Fruit fly (Drosophila melanogaster) whole organism, embryonic: ENCODE measurements around the gene pnt.

Experiments used
- Atf3 ChIP-seq: fragments of 200-800 bp; sonication (Bioruptor generic); optimal IDR thresholded peaks from 3 replicates; lab custom pipeline; 2016; ENCODE audit warnings: missing biosample characterization, missing genetic modification characterization
- CG10321 ChIP-seq: fragments of 200-800 bp; sonication (Bioruptor generic); IDR thresholded peaks from 2 replicates; pipeline ENCODE4 v1.3.6; 2022; ENCODE audit warnings: missing biosample characterization, missing genetic modification characterization
- CG12155 ChIP-seq: fragments of 200-800 bp; sonication (Bioruptor generic); optimal IDR thresholded peaks from 3 replicates; lab custom pipeline; 2016; ENCODE audit warnings: missing biosample characterization, missing genetic modification characterization
- CG13296 ChIP-seq: fragments of 200-800 bp; sonication (Bioruptor generic); optimal IDR thresholded peaks from 3 replicates; lab custom pipeline; 2018; ENCODE audit warnings: missing biosample characterization, mild to moderate bottlenecking, missing genetic modification characterization
- CG13894 ChIP-seq: fragments of 200-800 bp; sonication (Bioruptor generic); optimal IDR thresholded peaks from 3 replicates; lab custom pipeline; 2018; ENCODE audit warnings: missing biosample characterization, mild to moderate bottlenecking, missing genetic modification characterization, moderate library complexity
- CG15269 ChIP-seq: fragments of 200-800 bp; sonication (Bioruptor generic); optimal IDR thresholded peaks from 2 replicates; lab custom pipeline; 2018; ENCODE audit warnings: missing biosample characterization, mild to moderate bottlenecking, missing genetic modification characterization, moderate library complexity
- CG1529 ChIP-seq: fragments of 200-800 bp; sonication (Bioruptor generic); optimal IDR thresholded peaks from 3 replicates; lab custom pipeline; 2018; ENCODE audit warnings: missing biosample characterization, missing genetic modification characterization
- CG1603 ChIP-seq: fragments of 200-800 bp; sonication (Bioruptor generic); optimal IDR thresholded peaks from 2 replicates; lab custom pipeline; 2019; ENCODE audit warnings: missing biosample characterization, mild to moderate bottlenecking, missing genetic modification characterization, moderate library complexity
- CG16813 ChIP-seq: fragments of 200-800 bp; sonication (Bioruptor generic); IDR thresholded peaks from 3 replicates; pipeline ENCODE4 v1.3.6; 2022; ENCODE audit warnings: missing biosample characterization, missing genetic modification characterization; ENCODE audit not compliant: partially characterized antibody
- CG17385 ChIP-seq: fragments of 200-800 bp; sonication (Bioruptor generic); optimal IDR thresholded peaks from 3 replicates; lab custom pipeline; 2018; ENCODE audit warnings: missing biosample characterization, mild to moderate bottlenecking, missing genetic modification characterization
- CG18262 ChIP-seq: fragments of 200-800 bp; optimal IDR thresholded peaks from 3 replicates; lab custom pipeline; 2019; ENCODE audit warnings: missing biosample characterization, mild to moderate bottlenecking, missing genetic modification characterization, moderate library complexity
- CG18619 ChIP-seq: fragments of 200-800 bp; sonication (Bioruptor generic); optimal IDR thresholded peaks from 3 replicates; lab custom pipeline; 2017; ENCODE audit warnings: missing biosample characterization, mild to moderate bottlenecking, missing genetic modification characterization
- CG2199 ChIP-seq: fragments of 200-800 bp; sonication (Bioruptor generic); IDR thresholded peaks from 3 replicates; pipeline ENCODE4 v1.3.6; 2022; ENCODE audit warnings: missing biosample characterization, missing genetic modification characterization
- CG2712 ChIP-seq: fragments of 200-800 bp; optimal IDR thresholded peaks from 3 replicates; lab custom pipeline; 2019; ENCODE audit warnings: missing biosample characterization, mild to moderate bottlenecking, missing genetic modification characterization, moderate library complexity
- CG2889 ChIP-seq: fragments of 200-800 bp; sonication (Bioruptor generic); IDR thresholded peaks from 3 replicates; pipeline ENCODE4 v1.3.6; 2022; ENCODE audit warnings: missing biosample characterization, missing genetic modification characterization
- CG34376 ChIP-seq: fragments of 200-800 bp; sonication (Bioruptor generic); optimal IDR thresholded peaks from 2 replicates; lab custom pipeline; 2018; ENCODE audit warnings: missing biosample characterization, mild to moderate bottlenecking, missing genetic modification characterization
- CG3726 ChIP-seq: fragments of 200-800 bp; sonication (Bioruptor generic); IDR thresholded peaks from 3 replicates; pipeline ENCODE4, ENCODE4 v1.3.6; 2022; ENCODE audit warnings: missing biosample characterization, missing genetic modification characterization
- CG4707 ChIP-seq: fragments of 200-800 bp; sonication (Bioruptor generic); optimal IDR thresholded peaks from 2 replicates; lab custom pipeline; 2018; ENCODE audit warnings: missing biosample characterization, mild to moderate bottlenecking, missing genetic modification characterization, moderate library complexity
- CHES-1-like ChIP-seq: fragments of 200-800 bp; sonication (Bioruptor generic); optimal IDR thresholded peaks from 2 replicates; lab custom pipeline; 2016; ENCODE audit warnings: missing biosample characterization, missing genetic modification characterization
- Camta ChIP-seq: fragments of 200-800 bp; sonication (Bioruptor generic); optimal IDR thresholded peaks from 2 replicates; lab custom pipeline; 2016; ENCODE audit warnings: missing biosample characterization, missing genetic modification characterization
- CkIIα-i1 ChIP-seq: fragments of 200-800 bp; sonication (Bioruptor generic); IDR thresholded peaks from 2 replicates; pipeline ENCODE4 v1.3.6; 2022; ENCODE audit warnings: missing biosample characterization, missing genetic modification characterization
- Dip2 ChIP-seq: fragments of 200-800 bp; sonication (Bioruptor generic); IDR thresholded peaks from 2 replicates; pipeline ENCODE4 v1.3.6; 2022; ENCODE audit warnings: missing biosample characterization, missing genetic modification characterization
- ERR ChIP-seq: fragments of 200-800 bp; sonication (Bioruptor generic); optimal IDR thresholded peaks from 2 replicates; lab custom pipeline; 2016; ENCODE audit warnings: missing biosample characterization, missing genetic modification characterization
- GATAe ChIP-seq: fragments of 200-800 bp; sonication (Bioruptor generic); conservative IDR thresholded peaks from 2 replicates; pipeline ENCODE4 v1.3.6; 2022; ENCODE audit warnings: missing biosample characterization, missing genetic modification characterization
- HLH3B ChIP-seq: fragments of 200-800 bp; sonication (Bioruptor generic); IDR thresholded peaks from 2 replicates; pipeline ENCODE4 v1.3.6; 2022; ENCODE audit warnings: missing biosample characterization, missing genetic modification characterization
- HLH54F ChIP-seq: fragments of 200-800 bp; sonication (Bioruptor generic); optimal IDR thresholded peaks from 3 replicates; lab custom pipeline; 2016; ENCODE audit warnings: missing biosample characterization, missing genetic modification characterization
- Hr51 ChIP-seq, 2 experiments: fragments of 200-800 bp; sonication (Bioruptor generic); optimal IDR thresholded peaks; 2 replicates in 1 of 2; 3 replicates in 1 of 2; lab custom pipeline; 2016 to 2018; ENCODE audit warnings: missing biosample characterization in 2 of 2, missing genetic modification characterization in 2 of 2, mild to moderate bottlenecking in 1 of 2, moderate library complexity in 1 of 2
- Hr78 ChIP-seq, 2 experiments: fragments of 200-800 bp in 1 of 2; fragments of >200 bp in 1 of 2; sonication (Bioruptor generic) in 1 of 2; optimal IDR thresholded peaks; 2 replicates each; lab custom pipeline; 2017 to 2019; ENCODE audit warnings: missing biosample characterization in 2 of 2, missing genetic modification characterization in 2 of 2, mild to moderate bottlenecking in 1 of 2, moderate library complexity in 1 of 2
- Meics ChIP-seq: fragments of 200-800 bp; sonication (Bioruptor generic); optimal IDR thresholded peaks from 2 replicates; lab custom pipeline; 2017; ENCODE audit warnings: missing biosample characterization, mild to moderate bottlenecking, missing genetic modification characterization
- NK7.1 ChIP-seq: fragments of 200-800 bp; sonication (Bioruptor generic); optimal IDR thresholded peaks from 3 replicates; lab custom pipeline; 2016; ENCODE audit warnings: missing biosample characterization, missing genetic modification characterization
- Nf-YC ChIP-seq: fragments of 200-800 bp; optimal IDR thresholded peaks from 3 replicates; lab custom pipeline; 2019; ENCODE audit warnings: missing biosample characterization, mild to moderate bottlenecking, missing genetic modification characterization, moderate library complexity
- PHDP ChIP-seq: fragments of 200-800 bp; sonication (Bioruptor generic); optimal IDR thresholded peaks from 3 replicates; lab custom pipeline; 2018; ENCODE audit warnings: missing biosample characterization, mild to moderate bottlenecking, missing genetic modification characterization, moderate library complexity
- Side ChIP-seq: fragments of 200-800 bp; sonication (Bioruptor generic); optimal IDR thresholded peaks from 2 replicates; lab custom pipeline; 2016; ENCODE audit warnings: missing biosample characterization, missing genetic modification characterization
- Sry-β ChIP-seq: fragments of 200-800 bp; sonication (Bioruptor generic); optimal IDR thresholded peaks from 2 replicates; lab custom pipeline; 2018; ENCODE audit warnings: missing biosample characterization, mild to moderate bottlenecking, missing genetic modification characterization, moderate library complexity
- Tbp ChIP-seq: fragments of >200 bp; optimal IDR thresholded peaks from 2 replicates; lab custom pipeline; 2018; ENCODE audit warnings: missing biosample characterization, missing genetic modification characterization
- bcd ChIP-seq: fragments of 200-800 bp; sonication (Bioruptor generic); optimal IDR thresholded peaks from 2 replicates; lab custom pipeline; 2017; ENCODE audit warnings: missing biosample characterization, mild to moderate bottlenecking, missing genetic modification characterization
- bowl ChIP-seq: fragments of 200-800 bp; sonication (Bioruptor generic); IDR thresholded peaks from 2 replicates; pipeline ENCODE4 v1.3.6; 2022; ENCODE audit warnings: missing biosample characterization, missing genetic modification characterization
- croc ChIP-seq: fragments of 200-800 bp; sonication (Bioruptor generic); conservative IDR thresholded peaks from 3 replicates; pipeline ENCODE4 v1.3.6; 2022; ENCODE audit warnings: missing biosample characterization, missing genetic modification characterization
- crol ChIP-seq: fragments of 200-800 bp; sonication (Bioruptor generic); IDR thresholded peaks from 2 replicates; pipeline ENCODE4 v1.3.6; 2022; ENCODE audit warnings: missing biosample characterization, missing genetic modification characterization
- grau ChIP-seq: fragments of 200-800 bp; optimal IDR thresholded peaks from 3 replicates; lab custom pipeline; 2019; ENCODE audit warnings: missing biosample characterization, mild to moderate bottlenecking, missing genetic modification characterization, moderate library complexity
- ham ChIP-seq: fragments of 200-800 bp; sonication (Bioruptor generic); IDR thresholded peaks from 2 replicates; pipeline ENCODE4 v1.3.6; 2022; ENCODE audit warnings: missing biosample characterization, missing genetic modification characterization
- mam ChIP-seq: fragments of 200-800 bp; sonication (Bioruptor generic); optimal IDR thresholded peaks from 3 replicates; lab custom pipeline; 2016; ENCODE audit warnings: missing biosample characterization, missing genetic modification characterization
- oc ChIP-seq: fragments of 200-800 bp; sonication (Bioruptor generic); optimal IDR thresholded peaks from 2 replicates; lab custom pipeline; 2018; ENCODE audit warnings: missing biosample characterization, mild to moderate bottlenecking, missing genetic modification characterization, moderate library complexity
- schlank ChIP-seq: fragments of 200-800 bp; sonication (Bioruptor generic); optimal IDR thresholded peaks from 2 replicates; lab custom pipeline; 2018; ENCODE audit warnings: missing biosample characterization, mild to moderate bottlenecking, missing genetic modification characterization
- scrt ChIP-seq: fragments of 200-800 bp; sonication (Bioruptor generic); optimal IDR thresholded peaks from 2 replicates; lab custom pipeline; 2018; ENCODE audit warnings: missing biosample characterization, mild to moderate bottlenecking, missing genetic modification characterization, moderate library complexity
- sd ChIP-seq: fragments of 200-800 bp; sonication (Bioruptor generic); optimal IDR thresholded peaks from 3 replicates; lab custom pipeline; 2018; ENCODE audit warnings: missing biosample characterization, mild to moderate bottlenecking, missing genetic modification characterization, moderate library complexity
- sens-2 ChIP-seq: fragments of 200-800 bp; sonication (Bioruptor generic); IDR thresholded peaks from 2 replicates; pipeline ENCODE4 v1.3.6; 2022; ENCODE audit warnings: missing biosample characterization, missing genetic modification characterization
- seq ChIP-seq: fragments of 200-800 bp; sonication (Bioruptor generic); IDR thresholded peaks from 2 replicates; pipeline ENCODE4 v1.3.6; 2022; ENCODE audit warnings: missing biosample characterization, missing genetic modification characterization
- trem ChIP-seq: fragments of 200-800 bp; optimal IDR thresholded peaks from 3 replicates; lab custom pipeline; 2019; ENCODE audit warnings: missing biosample characterization, mild to moderate bottlenecking, missing genetic modification characterization, moderate library complexity
- trh ChIP-seq: fragments of 200-800 bp; sonication (Bioruptor generic); optimal IDR thresholded peaks from 2 replicates; lab custom pipeline; 2016; ENCODE audit warnings: missing biosample characterization, missing genetic modification characterization
- wdn ChIP-seq: fragments of 200-800 bp; sonication (Bioruptor generic); IDR thresholded peaks from 2 replicates; pipeline ENCODE4 v1.3.6; 2022; ENCODE audit warnings: missing biosample characterization, missing genetic modification characterization

pnt gene

DNA sequence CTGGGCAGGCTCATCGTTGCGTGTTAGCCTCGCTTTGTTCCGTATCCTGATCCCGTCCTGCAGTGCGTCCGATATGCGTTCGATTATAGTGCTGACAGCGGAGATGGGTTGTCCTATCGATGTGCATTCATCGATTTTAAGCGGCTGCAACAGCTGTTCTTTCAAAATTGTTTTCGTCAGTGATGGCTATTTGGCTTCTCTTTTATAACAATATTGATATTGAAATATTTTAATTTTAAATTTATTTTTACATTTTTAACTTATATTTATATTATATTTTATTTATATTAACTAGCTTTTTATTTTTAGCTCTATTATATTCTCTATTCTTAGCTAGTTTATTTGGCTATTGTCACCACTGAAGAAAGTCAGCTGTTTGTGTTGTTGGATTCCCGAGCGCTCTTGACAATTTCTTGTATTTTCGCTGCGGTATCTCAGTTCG, 88.0 kb downstream of the pnt start, which contains the start of the genes wda and Pex11c (continued):
- TF ChIP-seq CG13296 (peak; percentile 68), scrt (peak; percentile 61), wdn (GFP tag; lab: Robert Waterston, UW) (peak; percentile 75), Nf-YC (tag; lab: Kevin White, UChicago) (peak; percentile 78), CkIIα-i1 (no peak), Dip2 (GFP tag; lab: Robert Waterston, UW) (no peak), sd (tag; lab: Kevin White, UChicago) (no peak), crol (GFP tag; lab: Robert Waterston, UW) (no peak), mam (GFP tag; lab: Kevin White, UChicago) (no peak), CG10321 (peak; percentile 23; the same call in 1 of the 2 replicates), HLH54F (no peak), Hr51 (GFP tag; optimal IDR thresholded peaks at IDR 0.05; lab: Kevin White, UChicago) (peak; percentile 56 to 92), Hr78 (GFP tag; optimal IDR thresholded peaks at IDR 0.05; lab: Kevin White, UChicago) (no peak), CG2889 (GFP tag; lab: Robert Waterston, UW) (peak; percentile 75; the same call in 2 of the 3 replicates), CG3726 (no peak; the same call in 2 of the 3 replicates), CG18262 (tag; lab: Kevin White, UChicago) (peak; percentile 94), croc (GFP tag; lab: Robert Waterston, UW) (peak; percentile 88), bcd (GFP tag; lab: Kevin White, UChicago) (peak; percentile 80), trh (GFP tag; lab: Kevin White, UChicago) (no peak), sens-2 (peak; percentile 50; the same call in 1 of the 2 replicates), CG4707 (GFP tag; lab: Kevin White, UChicago) (no peak), ham (no peak), CG18619 (GFP tag; lab: Kevin White, UChicago) (peak; percentile 88), CG1529 (GFP tag; lab: Kevin White, UChicago) (peak; percentile 72), GATAe (GFP tag; lab: Robert Waterston, UW) (peak; percentile 54; the same call in 1 of the 2 replicates), CHES-1-like (GFP tag; lab: Kevin White, UChicago) (peak; percentile 61), CG16813 (GFP tag; lab: Robert Waterston, UW) (peak; percentile 69), ERR (GFP tag; lab: Kevin White, UChicago) (no peak), CG2712 (tag; lab: Kevin White, UChicago) (peak; percentile 97), Camta (peak; percentile 32), Sry-β (GFP tag; lab: Kevin White, UChicago) (peak; percentile 98), CG2199 (GFP tag; lab: Robert Waterston, UW) (no peak), CG12155 (GFP tag; lab: Kevin White, UChicago) (peak; percentile 83), CG1603 (no peak), seq (peak; percentile 64), PHDP (tag; lab: Kevin White, UChicago) (peak; percentile 92), CG17385 (GFP tag; lab: Kevin White, UChicago) (peak; percentile 81), CG13894 (tag; lab: Kevin White, UChicago) (no peak), CG34376 (GFP tag; lab: Kevin White, UChicago) (no peak), CG15269 (tag; lab: Kevin White, UChicago) (peak; percentile 91), NK7.1 (no peak), bowl (GFP tag; lab: Robert Waterston, UW) (peak; percentile 67), grau (tag; lab: Kevin White, UChicago) (peak; percentile 92), HLH3B (peak; percentile 91), Tbp (no peak), schlank (tag; lab: Kevin White, UChicago) (no peak), trem (tag; lab: Kevin White, UChicago) (peak; percentile 88), Atf3 (GFP tag; lab: Kevin White, UChicago) (peak; percentile 0), Meics (GFP tag; lab: Kevin White, UChicago) (peak; percentile 75), oc (tag; lab: Kevin White, UChicago) (peak; percentile 85), Side (GFP tag; lab: Kevin White, UChicago) (peak; percentile 25)
